Fruit fly (Drosophila melanogaster): ENCODE results near the gene Edem1.
A peak's percentile ranks its signal among the peaks of the same experiment; 100 is the strongest.

The Edem1 gene

dm6 chrX:1907727-1908264, 831 bp downstream of the Edem1 start, which contains the start of gene mip130 (continued):
- TF ChIP-seq CG7928 (GFP tag; optimal IDR thresholded peaks at IDR 0.05) (no peak), Gsc (GFP tag; IDR thresholded peaks at IDR 0.05) (no peak), CG4820 (GFP tag; optimal IDR thresholded peaks at IDR 0.05) (peak; percentile 17), chn (GFP tag; optimal IDR thresholded peaks at IDR 0.05) (peak; percentile 21), CG17359 (tag; optimal IDR thresholded peaks at IDR 0.05) (peak; percentile 55), CG2678 (tag; optimal IDR thresholded peaks at IDR 0.05) (peak; percentile 62), abd-A (tag; optimal IDR thresholded peaks at IDR 0.05) (no peak), CG12299 (tag; optimal IDR thresholded peaks at IDR 0.05) (peak; percentile 51), Side (GFP tag; optimal IDR thresholded peaks at IDR 0.05) (no peak), stwl (tag; optimal IDR thresholded peaks at IDR 0.05) (peak; percentile 42), kah (GFP tag; optimal IDR thresholded peaks at IDR 0.05) (no peak), Aef1 (GFP tag; IDR thresholded peaks at IDR 0.05) (peak; percentile 52; the same call in 2 of the 3 replicates), GATAe (GFP tag; conservative IDR thresholded peaks at IDR 0.05) (no peak), Usf (GFP tag; optimal IDR thresholded peaks at IDR 0.05) (peak; percentile 26), grau (tag; optimal IDR thresholded peaks at IDR 0.05) (peak; percentile 57), Elba2 (GFP tag; optimal IDR thresholded peaks at IDR 0.05) (no peak), cas (GFP tag; IDR thresholded peaks at IDR 0.05) (no peak), Drgx (GFP tag; IDR thresholded peaks at IDR 0.05) (peak; percentile 48; the same call in 1 of the 2 replicates), CG10147 (GFP tag; optimal IDR thresholded peaks at IDR 0.05) (peak; percentile 55), run (tag; optimal IDR thresholded peaks at IDR 0.05) (no peak), dm (GFP tag; optimal IDR thresholded peaks at IDR 0.05) (peak; percentile 4), jigr1 (GFP tag; IDR thresholded peaks at IDR 0.05) (0 out of 3 replicates have a peak, but pooled peaks have one; percentile 21), HmgZ (tag; optimal IDR thresholded peaks at IDR 0.05) (peak; percentile 31), Abd-B (GFP tag; optimal IDR thresholded peaks at IDR 0.05) (peak; percentile 21), CG18619 (GFP tag; optimal IDR thresholded peaks at IDR 0.05) (peak; percentile 53), CG5180 (GFP tag; optimal IDR thresholded peaks at IDR 0.05) (no peak), CG2202 (tag; optimal IDR thresholded peaks at IDR 0.05) (no peak), CG10431 (GFP tag; optimal IDR thresholded peaks at IDR 0.05) (peak; percentile 12), CG34224 (GFP tag; IDR thresholded peaks at IDR 0.05; ENCODE audit: partially characterized antibody) (peak; percentile 81), ATbp (GFP tag; optimal IDR thresholded peaks at IDR 0.05) (peak; percentile 53), Tbp (GFP tag; optimal IDR thresholded peaks at IDR 0.05) (no peak), hb (GFP tag; IDR thresholded peaks at IDR 0.05; ENCODE audit: partially characterized antibody) (0 out of 3 replicates have a peak, but pooled peaks have one; percentile 50), zfh1 (GFP tag; IDR thresholded peaks at IDR 0.05) (0 out of 3 replicates have a peak, but pooled peaks have one; percentile 37), tin (GFP tag; optimal IDR thresholded peaks at IDR 0.05) (no peak), Vsx1 (GFP tag; optimal IDR thresholded peaks at IDR 0.05) (no peak), CG33557 (GFP tag; optimal IDR thresholded peaks at IDR 0.05) (no peak), CG42726 (GFP tag; IDR thresholded peaks at IDR 0.05; ENCODE audit: partially characterized antibody) (no peak), danr (GFP tag; IDR thresholded peaks at IDR 0.05) (0 out of 2 replicates have a peak, but pooled peaks have one; percentile 23), CG10366 (GFP tag; IDR thresholded peaks at IDR 0.05) (no peak; the same call in 1 of the 2 replicates), Bgb (GFP tag; IDR thresholded peaks at IDR 0.05; ENCODE audit: partially characterized antibody) (peak; percentile 68), CG3726 (GFP tag; IDR thresholded peaks at IDR 0.05) (no peak), Awh (GFP tag; IDR thresholded peaks at IDR 0.05) (no peak), pzg (GFP tag; optimal IDR thresholded peaks at IDR 0.05) (peak; percentile 51), CG3847 (GFP tag; IDR thresholded peaks at IDR 0.05) (peak; percentile 31; the same call in 1 of the 2 replicates), Hmr (GFP tag; optimal IDR thresholded peaks at IDR 0.05) (peak; percentile 63), ash1 (GFP tag; optimal IDR thresholded peaks at IDR 0.05) (no peak), gsb (GFP tag; IDR thresholded peaks at IDR 0.05) (no peak), dimm (GFP tag; IDR thresholded peaks at IDR 0.05) (no peak), CG6689 (GFP tag; IDR thresholded peaks at IDR 0.05) (peak; percentile 67), ato (GFP tag; IDR thresholded peaks at IDR 0.05; ENCODE audit: partially characterized antibody) (no peak)
